Fruit fly (Drosophila melanogaster) whole organism, embryonic: ENCODE results near the gene CG32568.

ENCODE experiments used
- Adf1 ChIP-seq: fragments of 200-800 bp; sonication (Bioruptor generic); IDR thresholded peaks from 2 replicates; pipeline ENCODE4 v1.3.6; 2022; ENCODE audit warnings: missing biosample characterization, missing genetic modification characterization
- Antp ChIP-seq: fragments of 200-800 bp; sonication (Bioruptor generic); optimal IDR thresholded peaks from 3 replicates; lab custom pipeline; 2016; ENCODE audit warnings: missing biosample characterization, missing genetic modification characterization
- BEAF-32 ChIP-seq: fragments of 200-800 bp; sonication (Bioruptor generic); optimal IDR thresholded peaks from 3 replicates; lab custom pipeline; 2017; ENCODE audit warnings: missing biosample characterization, missing genetic modification characterization, mild to moderate bottlenecking, moderate library complexity, missing genetic modification reagents
- Bgb ChIP-seq: fragments of 200-800 bp; sonication (Bioruptor generic); IDR thresholded peaks from 2 replicates; pipeline ENCODE4 v1.3.6; 2022; ENCODE audit warnings: missing biosample characterization, missing genetic modification characterization; ENCODE audit not compliant: partially characterized antibody
- CG10431 ChIP-seq: fragments of 200-800 bp; sonication (Bioruptor generic); optimal IDR thresholded peaks from 3 replicates; lab custom pipeline; 2018; ENCODE audit warnings: missing biosample characterization, mild to moderate bottlenecking, missing genetic modification characterization
- CG10543 ChIP-seq: fragments of 200-800 bp; sonication (Bioruptor generic); optimal IDR thresholded peaks from 3 replicates; lab custom pipeline; 2017; ENCODE audit warnings: missing biosample characterization, mild to moderate bottlenecking, missing genetic modification characterization, moderate library complexity
- CG12659 ChIP-seq: fragments of 200-800 bp; sonication (Bioruptor generic); optimal IDR thresholded peaks from 3 replicates; lab custom pipeline; 2017; ENCODE audit warnings: mild to moderate bottlenecking, missing biosample characterization, missing genetic modification reagents, missing genetic modification characterization
- CG13123 ChIP-seq: fragments of 200-800 bp; sonication (Bioruptor generic); optimal IDR thresholded peaks from 2 replicates; lab custom pipeline; 2016; ENCODE audit warnings: missing biosample characterization, missing genetic modification characterization
- CG13287 ChIP-seq: fragments of 200-800 bp; sonication (Bioruptor generic); IDR thresholded peaks from 2 replicates; pipeline ENCODE4 v1.3.6; 2022; ENCODE audit warnings: missing biosample characterization, missing genetic modification characterization; ENCODE audit not compliant: partially characterized antibody
- CG13775 ChIP-seq: fragments of 200-800 bp; sonication (Bioruptor generic); optimal IDR thresholded peaks from 3 replicates; lab custom pipeline; 2017; ENCODE audit warnings: missing biosample characterization, mild to moderate bottlenecking, missing genetic modification characterization
- CG15514 ChIP-seq: fragments of 200-800 bp; sonication (Bioruptor generic); optimal IDR thresholded peaks from 3 replicates; lab custom pipeline; 2017; ENCODE audit warnings: missing biosample characterization, missing genetic modification characterization, mild to moderate bottlenecking, moderate library complexity, missing genetic modification reagents
- CG16815 ChIP-seq: fragments of 200-800 bp; sonication (Bioruptor generic); optimal IDR thresholded peaks from 3 replicates; lab custom pipeline; 2017; ENCODE audit warnings: missing biosample characterization, mild to moderate bottlenecking, missing genetic modification characterization
- CG17385 ChIP-seq: fragments of 200-800 bp; sonication (Bioruptor generic); optimal IDR thresholded peaks from 3 replicates; lab custom pipeline; 2018; ENCODE audit warnings: missing biosample characterization, mild to moderate bottlenecking, missing genetic modification characterization
- CG1792 ChIP-seq: fragments of 200-800 bp; sonication (Bioruptor generic); optimal IDR thresholded peaks from 2 replicates; lab custom pipeline; 2016; ENCODE audit warnings: missing biosample characterization, missing genetic modification characterization
- CG18476 ChIP-seq: fragments of 200-800 bp; sonication (Bioruptor generic); optimal IDR thresholded peaks from 2 replicates; lab custom pipeline; 2016; ENCODE audit warnings: missing biosample characterization, mild to moderate bottlenecking, missing genetic modification characterization
- CG18619 ChIP-seq: fragments of 200-800 bp; sonication (Bioruptor generic); optimal IDR thresholded peaks from 3 replicates; lab custom pipeline; 2017; ENCODE audit warnings: missing biosample characterization, mild to moderate bottlenecking, missing genetic modification characterization
- CG2116 ChIP-seq: fragments of 200-800 bp; sonication (Bioruptor generic); optimal IDR thresholded peaks from 3 replicates; lab custom pipeline; 2018; ENCODE audit warnings: missing biosample characterization, mild to moderate bottlenecking, missing genetic modification characterization
- CG31441 ChIP-seq: fragments of 200-800 bp; sonication (Bioruptor generic); IDR thresholded peaks from 2 replicates; pipeline ENCODE4 v1.3.6; 2022; ENCODE audit warnings: missing biosample characterization, missing genetic modification characterization
- CG34422 ChIP-seq: fragments of 200-800 bp; sonication (Bioruptor generic); IDR thresholded peaks from 3 replicates; pipeline ENCODE4 v1.3.6; 2022; ENCODE audit warnings: missing biosample characterization, missing genetic modification characterization
- CG42726 ChIP-seq: fragments of 200-800 bp; sonication (Bioruptor generic); IDR thresholded peaks from 2 replicates; pipeline ENCODE4 v1.3.6; 2022; ENCODE audit warnings: missing biosample characterization, missing genetic modification characterization; ENCODE audit not compliant: partially characterized antibody
- CG6254 ChIP-seq: fragments of 200-800 bp; sonication (Bioruptor generic); optimal IDR thresholded peaks from 3 replicates; lab custom pipeline; 2017; ENCODE audit warnings: mild to moderate bottlenecking, missing biosample characterization, missing genetic modification reagents, missing genetic modification characterization
- CG7357 ChIP-seq: fragments of 200-800 bp; sonication (Bioruptor generic); IDR thresholded peaks from 3 replicates; pipeline ENCODE4 v1.3.6; 2022; ENCODE audit warnings: missing biosample characterization, missing genetic modification characterization
- CG8944 ChIP-seq: fragments of 200-800 bp; sonication (Bioruptor generic); optimal IDR thresholded peaks from 3 replicates; lab custom pipeline; 2016; ENCODE audit warnings: missing biosample characterization, missing genetic modification characterization
- CG9215 ChIP-seq: fragments of 200-800 bp; sonication (Bioruptor generic); IDR thresholded peaks from 2 replicates; pipeline ENCODE4 v1.3.6; 2022; ENCODE audit warnings: missing biosample characterization, missing genetic modification characterization
- CG9609 ChIP-seq: fragments of 200-800 bp; sonication (Bioruptor generic); optimal IDR thresholded peaks from 3 replicates; lab custom pipeline; 2016; ENCODE audit warnings: missing biosample characterization, missing genetic modification characterization
- Dbx ChIP-seq: fragments of 200-800 bp; sonication (Bioruptor generic); IDR thresholded peaks from 3 replicates; pipeline ENCODE4 v1.3.6; 2022; ENCODE audit warnings: missing biosample characterization, missing genetic modification characterization
- Ets65A ChIP-seq: fragments of 200-800 bp; sonication (Bioruptor generic); peaks from one replicate; lab custom pipeline; 2016; ENCODE audit warnings: missing biosample characterization, missing genetic modification characterization
- Fer1 ChIP-seq: fragments of 200-800 bp; sonication (Bioruptor generic); optimal IDR thresholded peaks from 2 replicates; lab custom pipeline; 2017; ENCODE audit warnings: missing biosample characterization, mild to moderate bottlenecking, missing genetic modification characterization
- Fer2 ChIP-seq: fragments of 200-800 bp; sonication (Bioruptor generic); optimal IDR thresholded peaks from 2 replicates; lab custom pipeline; 2018; ENCODE audit warnings: missing biosample characterization, mild to moderate bottlenecking, missing genetic modification characterization, moderate library complexity
- Hmx ChIP-seq: fragments of 200-800 bp; sonication (Bioruptor generic); optimal IDR thresholded peaks from 2 replicates; lab custom pipeline; 2016; ENCODE audit warnings: missing biosample characterization, missing genetic modification characterization
- Max ChIP-seq: fragments of 200-800 bp; sonication (Bioruptor generic); optimal IDR thresholded peaks from 2 replicates; lab custom pipeline; 2016; ENCODE audit warnings: missing biosample characterization, mild to moderate bottlenecking, missing genetic modification characterization
- NfI ChIP-seq: fragments of 200-800 bp; sonication (Bioruptor generic); optimal IDR thresholded peaks from 3 replicates; lab custom pipeline; 2018; ENCODE audit warnings: missing biosample characterization, mild to moderate bottlenecking, missing genetic modification characterization, moderate library complexity
- Ssrp ChIP-seq: fragments of 200-800 bp; sonication (Bioruptor generic); optimal IDR thresholded peaks from 2 replicates; lab custom pipeline; 2018; ENCODE audit warnings: missing biosample characterization, mild to moderate bottlenecking, missing genetic modification characterization, moderate library complexity
- amos ChIP-seq: fragments of 200-800 bp; sonication (Bioruptor generic); IDR thresholded peaks from 2 replicates; pipeline ENCODE4 v1.3.6; 2022; ENCODE audit warnings: missing biosample characterization, missing genetic modification characterization; ENCODE audit not compliant: partially characterized antibody
- cad ChIP-seq: fragments of >200 bp; optimal IDR thresholded peaks from 2 replicates; lab custom pipeline; 2017; ENCODE audit warnings: missing biosample characterization, missing genetic modification characterization
- org-1 ChIP-seq: fragments of 200-800 bp; sonication (Bioruptor generic); optimal IDR thresholded peaks from 2 replicates; lab custom pipeline; 2017; ENCODE audit warnings: missing biosample characterization, missing genetic modification characterization
- prd ChIP-seq, 3 experiments: fragments of >200 bp in 2 of 3; fragments of 200-800 bp in 1 of 3; sonication (Bioruptor generic) in 1 of 3; optimal IDR thresholded peaks in 2 of 3; IDR thresholded peaks in 1 of 3; 2 replicates in 2 of 3; 3 replicates in 1 of 3; pipeline versions ENCODE4 v1.3.6 to Lab custom; 2017 to 2022; ENCODE audit warnings: missing biosample characterization in 1 of 3, missing genetic modification characterization in 1 of 3
- pzg ChIP-seq: fragments of 200-800 bp; sonication (Bioruptor generic); optimal IDR thresholded peaks from 3 replicates; lab custom pipeline; 2018; ENCODE audit warnings: missing biosample characterization, mild to moderate bottlenecking, missing genetic modification characterization, moderate library complexity
- row ChIP-seq: fragments of 200-800 bp; sonication (Bioruptor generic); IDR thresholded peaks from 3 replicates; pipeline ENCODE4 v1.3.6; 2022; ENCODE audit warnings: missing biosample characterization, missing genetic modification characterization
- salm ChIP-seq: fragments of 200-800 bp; sonication (Bioruptor generic); optimal IDR thresholded peaks from 2 replicates; lab custom pipeline; 2018; ENCODE audit warnings: missing biosample characterization, mild to moderate bottlenecking, missing genetic modification characterization
- scrt ChIP-seq: fragments of 200-800 bp; sonication (Bioruptor generic); optimal IDR thresholded peaks from 2 replicates; lab custom pipeline; 2018; ENCODE audit warnings: missing biosample characterization, mild to moderate bottlenecking, missing genetic modification characterization, moderate library complexity
- sna ChIP-seq: fragments of 200-800 bp; sonication (Bioruptor generic); IDR thresholded peaks from 2 replicates; pipeline ENCODE4 v1.3.6; 2022; ENCODE audit warnings: missing biosample characterization, missing genetic modification characterization; ENCODE audit not compliant: partially characterized antibody
- sr ChIP-seq: fragments of 200-800 bp; sonication (Bioruptor generic); IDR thresholded peaks from 3 replicates; pipeline ENCODE4 v1.3.6; 2022; ENCODE audit warnings: missing biosample characterization, missing genetic modification characterization
- trem ChIP-seq: fragments of 200-800 bp; optimal IDR thresholded peaks from 3 replicates; lab custom pipeline; 2019; ENCODE audit warnings: missing biosample characterization, mild to moderate bottlenecking, missing genetic modification characterization, moderate library complexity
- trh ChIP-seq: fragments of 200-800 bp; sonication (Bioruptor generic); optimal IDR thresholded peaks from 2 replicates; lab custom pipeline; 2016; ENCODE audit warnings: missing biosample characterization, missing genetic modification characterization
- vvl ChIP-seq: fragments of 200-800 bp; sonication (Bioruptor generic); IDR thresholded peaks from 2 replicates; pipeline ENCODE4 v1.3.6; 2022; ENCODE audit warnings: missing biosample characterization, missing genetic modification characterization

Gene CG32568

dm6 chrX:16791058-16791457 is 50.4 kb downstream of the CG32568 start, which contains the start of gene Rrp45 (continued):
- TF ChIP-seq trem (tag; lab: Kevin White, UChicago) (no peak), CG13123 (GFP tag; lab: Kevin White, UChicago) (no peak), CG42726 (GFP tag; lab: Robert Waterston, UW) (no peak), CG18476 (GFP tag; lab: Kevin White, UChicago) (no peak), scrt (GFP tag; lab: Kevin White, UChicago) (no peak), CG8944 (GFP tag; lab: Kevin White, UChicago) (no peak), trh (GFP tag; lab: Kevin White, UChicago) (no peak), Dbx (GFP tag; lab: Robert Waterston, UW) (no peak), Bgb (GFP tag; lab: Robert Waterston, UW) (no peak), Hmx (GFP tag; lab: Kevin White, UChicago) (no peak), salm (tag; lab: Kevin White, UChicago) (no peak), CG9609 (GFP tag; lab: Kevin White, UChicago) (no peak), CG7357 (GFP tag; lab: Robert Waterston, UW) (no peak), Fer2 (tag; lab: Kevin White, UChicago) (no peak), Antp (no peak), cad (GFP tag; lab: Kevin White, UChicago) (no peak), CG2116 (GFP tag; lab: Kevin White, UChicago) (peak; percentile 5)

dm6 chrX:16791920-16792829 is 51.5 kb downstream of the CG32568 start, which contains the start of gene CG4768:
Gene CG4768 (plus strand): TSS chrX:16792119.
- TF ChIP-seq prd (optimal IDR thresholded peaks at IDR 0.05; lab: Kevin White, UChicago) = no peak
- 0 out of 3 replicates have a peak, but pooled peaks have one; percentile 7 for TF ChIP-seq prd (GFP tag; IDR thresholded peaks at IDR 0.05; lab: Robert Waterston, UW)
- TF ChIP-seq CG13287 = peak; percentile 16; the same call in 1 of the 2 replicates
- no peak for TF ChIP-seq CG34422 (GFP tag; lab: Robert Waterston, UW)
- TF ChIP-seq Max (GFP tag; lab: Kevin White, UChicago) = no peak
- TF ChIP-seq CG12659 (GFP tag; lab: Kevin White, UChicago) = peak; percentile 2
- TF ChIP-seq vvl (GFP tag; lab: Robert Waterston, UW) = no peak
- TF ChIP-seq CG18619 (GFP tag; lab: Kevin White, UChicago) = no peak
- TF ChIP-seq CG16815 (GFP tag; lab: Kevin White, UChicago) = no peak
- TF ChIP-seq NfI (GFP tag; lab: Kevin White, UChicago) = peak; percentile 19
- TF ChIP-seq CG15514 = peak; percentile 98
- TF ChIP-seq CG31441 (GFP tag; lab: Robert Waterston, UW) = 0 out of 2 replicates have a peak, but pooled peaks have one; percentile 13
- peak; percentile 24 for TF ChIP-seq BEAF-32 (GFP tag; lab: Kevin White, UChicago)
- TF ChIP-seq Fer1 (GFP tag; lab: Kevin White, UChicago) = peak; percentile 17
- peak; percentile 70 for TF ChIP-seq Ets65A (GFP tag; lab: Kevin White, UChicago)
- no peak for TF ChIP-seq CG13775
- peak; percentile 90 for TF ChIP-seq CG17385 (GFP tag; lab: Kevin White, UChicago)
- TF ChIP-seq sr = no peak
- no peak for TF ChIP-seq CG1792 (GFP tag; lab: Kevin White, UChicago)
- peak; percentile 73 for TF ChIP-seq row
- TF ChIP-seq sna (GFP tag; lab: Robert Waterston, UW) = 0 out of 2 replicates have a peak, but pooled peaks have one; percentile 33
- peak; percentile 25 for TF ChIP-seq pzg
- TF ChIP-seq CG10431 (GFP tag; lab: Kevin White, UChicago) = peak; percentile 13
- TF ChIP-seq amos = no peak
- peak; percentile 30 for TF ChIP-seq CG10543 (GFP tag; lab: Kevin White, UChicago)
- TF ChIP-seq Fer2 (tag; lab: Kevin White, UChicago) = no peak
- no peak for TF ChIP-seq Ssrp
- TF ChIP-seq CG9215 (GFP tag; lab: Robert Waterston, UW) = no peak
- TF ChIP-seq org-1 (GFP tag; lab: Kevin White, UChicago) = no peak
- no peak for TF ChIP-seq CG6254 (GFP tag; lab: Kevin White, UChicago)
- 0 out of 2 replicates have a peak, but pooled peaks have one; percentile 42 for TF ChIP-seq Adf1 (GFP tag; lab: Robert Waterston, UW)
